Worm (Caenorhabditis elegans) whole organism, L1 larva: ENCODE results near the gene ttr-22.
A peak's percentile ranks its signal among the peaks of the same experiment; 100 is the strongest.

ENCODE experiments used
- ama-1 ChIP-seq: fragments of 150-350 bp; optimal IDR thresholded peaks from 2 replicates; lab custom pipeline; 2014
- ces-1 ChIP-seq: fragments of 150-350 bp; optimal IDR thresholded peaks from 2 replicates; lab custom pipeline; 2014; ENCODE audit warnings: missing biosample characterization, missing genetic modification reagents, missing genetic modification characterization
- dpl-1 ChIP-seq, 3 experiments: fragments of 150-350 bp in 2 of 3; sonication (generic microtip) in 1 of 3; optimal IDR thresholded peaks; 2 replicates each; lab custom pipeline; 2014 to 2017; ENCODE audit warnings: missing biosample characterization in 3 of 3, missing genetic modification characterization in 3 of 3, missing genetic modification reagents in 3 of 3
- egl-27 ChIP-seq, 2 experiments: fragments of 150-350 bp in 1 of 2; sonication (generic microtip); optimal IDR thresholded peaks; 3 replicates each; lab custom pipeline; 2017 to 2018; ENCODE audit warnings: missing biosample characterization in 2 of 2, missing genetic modification characterization in 2 of 2, missing genetic modification reagents in 2 of 2
- elt-3 ChIP-seq, 6 experiments: fragments of 150-350 bp in 1 of 6; sonication (generic microtip); optimal IDR thresholded peaks; 2 replicates each; lab custom pipeline; 2017 to 2018; ENCODE audit warnings: missing biosample characterization in 6 of 6, missing genetic modification characterization in 6 of 6, inconsistent platforms in 1 of 6
- lin-39 ChIP-seq: fragments of 150-350 bp; optimal IDR thresholded peaks from 2 replicates; lab custom pipeline; 2014; ENCODE audit warnings: missing biosample characterization, missing genetic modification reagents, missing genetic modification characterization
- lir-3 ChIP-seq: sonication (generic microtip); optimal IDR thresholded peaks from 2 replicates; lab custom pipeline; 2016; ENCODE audit warnings: mild to moderate bottlenecking, missing genetic modification characterization, moderate library complexity, missing compliant biosample characterization; ENCODE audit not compliant: poor library complexity
- mep-1 ChIP-seq: fragments of 150-350 bp; optimal IDR thresholded peaks from 2 replicates; lab custom pipeline; 2014; ENCODE audit warnings: missing biosample characterization, missing genetic modification characterization
- nhr-19 ChIP-seq: fragments of 200-800 bp; sonication (Bioruptor generic); conservative IDR thresholded peaks from 2 replicates; pipeline ENCODE4 v1.3.6; 2022; ENCODE audit warnings: missing genetic modification characterization, missing compliant biosample characterization
- nhr-237 ChIP-seq: fragments of 150-350 bp; optimal IDR thresholded peaks from 2 replicates; lab custom pipeline; 2014; ENCODE audit warnings: missing biosample characterization, missing genetic modification characterization
- nhr-28 ChIP-seq: fragments of 150-350 bp; optimal IDR thresholded peaks from 2 replicates; lab custom pipeline; 2014; ENCODE audit warnings: missing biosample characterization, missing genetic modification characterization
- nhr-85 ChIP-seq: sonication (generic microtip); peaks from one replicate; lab custom pipeline; 2016; ENCODE audit warnings: missing genetic modification characterization, inconsistent platforms, missing compliant biosample characterization
- unc-62 ChIP-seq: fragments of 150-350 bp; optimal IDR thresholded peaks from 2 replicates; lab custom pipeline; 2014; ENCODE audit warnings: missing biosample characterization, missing genetic modification reagents, missing genetic modification characterization

- TF ChIP-seq lir-3 (tag; lab: Kevin White, UChicago) (no peak), elt-3 (tag; optimal IDR thresholded peaks at IDR 0.05; lab: Kevin White, UChicago) (no peak), nhr-237 (tag; lab: Kevin White, UChicago) (no peak), ces-1 (GFP tag; lab: Kevin White, UChicago) (no peak), nhr-19 (no peak), lin-39 (tag; lab: Kevin White, UChicago) (no peak), unc-62 (GFP tag; lab: Kevin White, UChicago) (no peak), dpl-1 (GFP tag; optimal IDR thresholded peaks at IDR 0.05; lab: Kevin White, UChicago) (no peak), nhr-28 (no peak), nhr-85 (tag; lab: Kevin White, UChicago) (peak; percentile 45), egl-27 (tag; optimal IDR thresholded peaks at IDR 0.05; lab: Kevin White, UChicago) (no peak), mep-1 (tag; lab: Kevin White, UChicago) (no peak), ama-1 (no peak)
These were observed 15.2 kb downstream of the ttr-22 start, which contains the start of gene ugt-55 for ce11 chrV:12256398-12256797.
